Worm (Caenorhabditis elegans) whole organism, midembryonic: ENCODE measurements around the gene mcm-3AP.
A peak's percentile ranks its signal among the peaks of the same experiment; 100 is the strongest.

ENCODE experiments used
- T22C8.4 ChIP-seq: fragments of 200-800 bp; sonication (Bioruptor generic); IDR thresholded peaks from 2 replicates; pipeline ENCODE4 v1.3.6; 2022; ENCODE audit warnings: missing genetic modification characterization, missing compliant biosample characterization
- cog-1 ChIP-seq: sonication (generic microtip); optimal IDR thresholded peaks from 2 replicates; lab custom pipeline; 2016; ENCODE audit warnings: missing genetic modification characterization, missing compliant biosample characterization
- flt-1 ChIP-seq: fragments of 200-800 bp; sonication (Bioruptor generic); IDR thresholded peaks from 2 replicates; pipeline ENCODE4 v1.3.6; 2022; ENCODE audit warnings: missing genetic modification characterization, missing compliant biosample characterization
- klf-2 ChIP-seq: fragments of 200-800 bp; sonication (Bioruptor generic); conservative IDR thresholded peaks from 2 replicates; pipeline ENCODE4 v1.3.6; 2022; ENCODE audit warnings: missing genetic modification reagents, missing genetic modification characterization, missing compliant biosample characterization
- med-1 ChIP-seq: sonication (generic microtip); optimal IDR thresholded peaks from 2 replicates; lab custom pipeline; 2017; ENCODE audit warnings: missing genetic modification characterization, mild to moderate bottlenecking, missing compliant biosample characterization, antibody characterized with exemption, missing genetic modification reagents; ENCODE audit not compliant: insufficient read depth
- tab-1 ChIP-seq: fragments of 200-800 bp; sonication (Bioruptor generic); IDR thresholded peaks from 2 replicates; pipeline ENCODE4 v1.3.6; 2022; ENCODE audit warnings: missing genetic modification characterization, missing compliant biosample characterization
- ztf-23 ChIP-seq: fragments of 200-800 bp; sonication (Bioruptor generic); IDR thresholded peaks from 2 replicates; pipeline ENCODE4 v1.3.6; 2022; ENCODE audit warnings: missing genetic modification reagents, missing genetic modification characterization, missing compliant biosample characterization
- ztf-29 ChIP-seq: fragments of 200-800 bp; sonication (Bioruptor generic); IDR thresholded peaks from 2 replicates; pipeline ENCODE4 v1.3.6; 2022; ENCODE audit warnings: missing genetic modification reagents, missing genetic modification characterization, missing compliant biosample characterization

DNA sequence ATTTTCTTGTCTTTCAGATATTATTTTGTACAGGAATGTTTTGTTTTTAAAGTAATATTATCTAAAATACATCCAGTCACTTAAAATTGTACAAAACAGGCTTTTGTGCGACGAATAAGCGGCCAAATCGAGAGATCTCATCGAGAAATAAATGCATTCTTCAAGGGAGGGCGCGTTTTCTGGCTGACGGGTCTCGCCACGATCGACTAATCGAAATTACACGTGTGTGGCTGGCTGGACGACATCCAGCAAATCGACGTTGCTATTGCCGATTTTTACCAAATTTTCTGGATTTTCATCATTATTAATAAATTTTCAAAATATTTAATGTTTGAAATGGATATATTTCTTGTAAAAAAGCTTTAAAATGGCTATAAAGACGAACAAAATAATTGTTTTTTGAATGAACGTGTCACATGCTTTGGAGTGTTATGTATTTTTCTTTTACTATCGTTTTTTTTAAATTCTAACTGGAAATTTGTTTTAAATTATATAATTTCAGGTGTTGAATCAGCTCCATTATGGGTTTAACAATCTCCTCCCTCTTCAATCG lies 33.6 kb downstream of the mcm-3AP start, which contains the start of gene arf-5:
- TF ChIP-seq T22C8.4 (GFP tag; lab: Robert Waterston, UW) (no peak), flt-1 (GFP tag; lab: Robert Waterston, UW) (no peak), ztf-29 (GFP tag; lab: Robert Waterston, UW) (no peak), ztf-23 (GFP tag; lab: Robert Waterston, UW) (no peak), tab-1 (no peak), klf-2 (GFP tag; lab: Robert Waterston, UW) (no peak), cog-1 (tag; lab: Kevin White, UChicago) (peak; percentile 20), med-1 (GFP tag; lab: Kevin White, UChicago) (no peak)
